Worm (Caenorhabditis elegans) whole organism, L4 larva: ENCODE measurements around the gene nas-12.
A peak's percentile ranks its signal among the peaks of the same experiment; 100 is the strongest.

Experiments
- ceh-28 ChIP-seq: fragments of 150-350 bp; optimal IDR thresholded peaks from 2 replicates; lab custom pipeline; 2014; ENCODE audit warnings: missing biosample characterization, missing genetic modification reagents, missing genetic modification characterization
- cey-2 ChIP-seq: sonication (generic microtip); optimal IDR thresholded peaks from 3 replicates; lab custom pipeline; 2017; ENCODE audit warnings: missing genetic modification characterization, mild to moderate bottlenecking, missing compliant biosample characterization, antibody characterized with exemption, borderline replicate concordance; ENCODE audit not compliant: insufficient read depth
- dpl-1 ChIP-seq: fragments of 150-350 bp; optimal IDR thresholded peaks from 2 replicates; lab custom pipeline; 2014; ENCODE audit warnings: missing biosample characterization, missing genetic modification reagents, missing genetic modification characterization
- lin-39 ChIP-seq: fragments of 150-350 bp; optimal IDR thresholded peaks from 2 replicates; lab custom pipeline; 2014; ENCODE audit warnings: missing biosample characterization, missing genetic modification reagents, missing genetic modification characterization
- mxl-3 ChIP-seq: fragments of 200-800 bp; sonication (Bioruptor generic); optimal IDR thresholded peaks from 2 replicates; lab custom pipeline; 2018; ENCODE audit warnings: mild to moderate bottlenecking, missing genetic modification characterization, missing compliant biosample characterization
- nhr-11 ChIP-seq: fragments of 150-350 bp; optimal IDR thresholded peaks from 2 replicates; lab custom pipeline; 2014; ENCODE audit warnings: missing biosample characterization, missing genetic modification characterization
- php-3 ChIP-seq: fragments of 200-800 bp; sonication (Bioruptor generic); IDR thresholded peaks from 2 replicates; pipeline ENCODE4 v1.3.6; 2022; ENCODE audit warnings: missing genetic modification reagents, missing genetic modification characterization, missing compliant biosample characterization

DNA sequence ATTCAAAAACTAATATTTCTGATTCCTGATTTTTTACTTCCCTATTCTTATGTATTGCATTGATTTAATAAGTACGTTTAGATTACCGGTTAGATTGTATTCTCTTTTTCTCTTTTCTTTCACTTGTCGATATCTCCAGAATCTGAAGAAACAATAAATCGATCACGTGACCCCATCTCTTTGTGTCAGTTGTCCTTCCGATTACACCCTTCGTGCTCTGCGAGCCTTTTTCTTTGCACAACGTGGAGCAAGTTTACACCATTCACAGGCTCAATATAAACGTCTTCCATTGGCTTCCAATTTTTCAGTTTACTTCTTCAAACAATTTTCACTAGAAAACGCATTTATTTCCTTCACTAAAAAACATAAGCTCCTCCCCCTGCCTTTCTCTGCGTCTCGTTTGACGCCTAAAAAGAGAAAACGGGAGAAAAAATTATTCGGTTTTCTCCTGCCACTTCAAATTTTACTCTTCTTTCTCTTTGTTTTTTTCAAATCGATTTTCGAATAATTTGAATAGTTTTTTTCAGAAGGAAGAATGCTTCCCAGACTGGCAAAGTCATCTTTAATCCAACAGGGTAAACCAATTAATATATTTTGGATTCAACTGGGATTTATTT lies 43.6 kb upstream of the nas-12 start, which contains the start of gene gta-1:
- TF ChIP-seq php-3 (GFP tag; lab: Robert Waterston, UW): no peak
- no peak for TF ChIP-seq mxl-3 (GFP tag; lab: Kevin White, UChicago)
- no peak for TF ChIP-seq dpl-1 (GFP tag; lab: Kevin White, UChicago)
- TF ChIP-seq lin-39 (tag; lab: Kevin White, UChicago): no peak
- TF ChIP-seq ceh-28 (tag; lab: Kevin White, UChicago): no peak
- TF ChIP-seq cey-2 (tag; lab: Kevin White, UChicago): no peak
- peak; percentile 18 for TF ChIP-seq nhr-11 (tag; lab: Kevin White, UChicago)
